Worm (Caenorhabditis elegans): ENCODE measurements around the gene mrp-6.

DNA sequence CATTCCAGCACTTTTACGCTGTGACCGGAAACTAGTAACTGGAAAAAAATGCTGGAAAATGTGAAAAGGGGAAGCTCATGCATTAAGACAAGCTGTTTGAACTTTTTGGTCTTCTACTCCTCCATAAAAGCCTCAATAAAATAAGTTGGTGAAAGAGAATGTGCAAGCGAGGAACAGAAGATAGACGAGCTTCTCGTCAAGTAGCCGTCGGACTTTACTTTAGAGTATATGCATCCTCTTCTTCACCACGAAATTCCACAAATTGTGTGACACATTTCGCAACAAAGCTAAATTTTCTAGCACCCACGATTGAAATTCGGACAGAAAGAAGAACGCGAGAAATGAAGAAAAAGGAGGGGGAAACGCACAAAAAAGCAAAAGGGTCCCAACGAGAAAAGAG lies 26.6 kb downstream of the mrp-6 start:
- TF ChIP-seq nhr-41 (GFP tag; IDR thresholded peaks at IDR 0.05) (no peak), pha-4 (GFP tag; IDR thresholded peaks at IDR 0.05) (no peak), pha-4 (tag; optimal IDR thresholded peaks at IDR 0.05) (no peak), ama-1 (optimal IDR thresholded peaks at IDR 0.05) (no peak), unc-39 (tag; optimal IDR thresholded peaks at IDR 0.05) (no peak), Y5F2A.4 (GFP tag; optimal IDR thresholded peaks at IDR 0.05) (no peak), aly-2 (tag; optimal IDR thresholded peaks at IDR 0.05) (no peak), tag-97 (GFP tag; IDR thresholded peaks at IDR 0.05) (no peak)

All from whole organism, L4 larva.